Worm (Caenorhabditis elegans): ENCODE data around the gene fbxb-31.

The fbxb-31 gene

DNA sequence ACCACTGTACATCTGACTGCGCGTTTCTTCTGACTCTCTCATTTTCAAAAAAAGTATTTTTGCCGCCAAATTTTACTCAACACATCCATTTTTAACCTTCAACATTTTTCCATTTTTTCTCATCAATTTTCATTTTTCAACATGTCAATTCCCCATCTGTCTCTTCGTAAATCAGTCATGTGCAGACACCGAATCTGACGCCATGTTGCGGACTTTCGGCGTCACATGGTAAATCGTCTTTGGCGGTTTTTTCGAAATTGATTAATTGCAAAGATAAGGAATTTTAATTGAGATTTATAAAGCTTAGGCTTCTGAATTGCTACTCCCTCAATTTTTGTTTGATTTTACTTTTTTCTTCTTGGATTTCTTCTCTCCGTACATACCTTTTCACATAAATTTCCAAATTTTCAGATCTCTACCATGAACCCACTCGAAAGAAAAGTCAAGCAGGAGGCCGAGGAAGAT lies 43.7 kb upstream of the fbxb-31 start, which contains the start of gene F19B10.1 (continued):
- no peak for TF ChIP-seq ztf-11 (tag; optimal IDR thresholded peaks at IDR 0.05)
- no peak for TF ChIP-seq jun-1 (tag; optimal IDR thresholded peaks at IDR 0.05)
- TF ChIP-seq fkh-10 (GFP tag; optimal IDR thresholded peaks at IDR 0.05): no peak
- TF ChIP-seq elt-2 (tag; optimal IDR thresholded peaks at IDR 0.05): peak; percentile 70
- TF ChIP-seq ztf-4 (tag; optimal IDR thresholded peaks at IDR 0.05): no peak

- TF ChIP-seq eor-1 (tag; optimal IDR thresholded peaks at IDR 0.05) (no peak), ZK546.5 (tag; optimal IDR thresholded peaks at IDR 0.05) (no peak)
Measured at ce11 chrII:3681365-3682083, 42.4 kb upstream of the fbxb-31 start, which contains the start of gene F19B10.10. F19B10.10 (minus strand) TSS chrII:3681415.

DNA sequence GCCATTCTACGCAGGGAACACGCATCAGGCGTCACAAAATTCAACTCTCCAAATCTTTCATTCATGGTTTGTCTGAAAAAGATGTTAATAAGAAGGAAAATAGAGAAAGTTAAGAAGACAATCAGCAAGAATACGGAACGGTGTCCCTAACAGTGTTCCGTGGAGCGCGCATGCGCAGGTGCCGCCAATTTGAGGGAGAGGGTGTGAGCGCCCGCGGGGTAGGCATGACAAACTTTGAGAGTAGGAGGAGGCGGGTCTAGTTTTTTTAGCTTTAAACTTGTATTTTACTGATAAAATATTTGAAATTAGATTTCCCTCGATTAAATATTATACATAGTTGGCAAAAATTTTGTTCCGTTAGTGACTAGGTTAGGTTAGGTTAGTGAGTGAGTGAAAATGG lies 41.2 kb upstream of the fbxb-31 start:
- TF ChIP-seq skn-1 (tag; optimal IDR thresholded peaks at IDR 0.05) (no peak), pqm-1 (tag; optimal IDR thresholded peaks at IDR 0.05) (no peak), fkh-2 (tag; optimal IDR thresholded peaks at IDR 0.05) (no peak), nhr-67 (tag; optimal IDR thresholded peaks at IDR 0.05) (no peak), nhr-28 (tag; optimal IDR thresholded peaks at IDR 0.05) (no peak), unc-39 (tag; optimal IDR thresholded peaks at IDR 0.05) (no peak), R02D3.7 (tag; optimal IDR thresholded peaks at IDR 0.05) (no peak), pha-4 (tag; optimal IDR thresholded peaks at IDR 0.05) (no peak), ceh-82 (tag; optimal IDR thresholded peaks at IDR 0.05) (no peak)

- no peak for TF ChIP-seq tbx-2 (tag; optimal IDR thresholded peaks at IDR 0.05)
- TF ChIP-seq hmg-11 (tag; optimal IDR thresholded peaks at IDR 0.05): no peak
- no peak for TF ChIP-seq jun-1 (tag; optimal IDR thresholded peaks at IDR 0.05)
Measured at ce11 chrII:3678978-3679377, 39.8 kb upstream of the fbxb-31 start.

- no peak for TF ChIP-seq nhr-43 (tag; optimal IDR thresholded peaks at IDR 0.05; ENCODE audit: poor library complexity, severe bottlenecking)
- TF ChIP-seq pha-4 (tag; optimal IDR thresholded peaks at IDR 0.05): no peak
- TF ChIP-seq ceh-9 (tag; optimal IDR thresholded peaks at IDR 0.05): no peak
- no peak for TF ChIP-seq snpc-4 (tag; optimal IDR thresholded peaks at IDR 0.05)
- TF ChIP-seq daf-12 (tag; optimal IDR thresholded peaks at IDR 0.05): no peak
- no peak for TF ChIP-seq lin-15B (tag; optimal IDR thresholded peaks at IDR 0.05)
- TF ChIP-seq tbx-2 (tag; optimal IDR thresholded peaks at IDR 0.05): no peak
- TF ChIP-seq elt-2 (tag; optimal IDR thresholded peaks at IDR 0.05): no peak
- no peak for TF ChIP-seq ama-1 (optimal IDR thresholded peaks at IDR 0.05)
- no peak for TF ChIP-seq sea-2 (GFP tag; optimal IDR thresholded peaks at IDR 0.05)
- no peak for TF ChIP-seq mml-1 (tag; optimal IDR thresholded peaks at IDR 0.05)
- TF ChIP-seq lsy-12 (tag; optimal IDR thresholded peaks at IDR 0.05): no peak
Measured at ce11 chrII:3675176-3675575, 36.0 kb upstream of the fbxb-31 start, which contains the start of gene F19B10.2. F19B10.2 (plus strand) TSS chrII:3675476.

DNA sequence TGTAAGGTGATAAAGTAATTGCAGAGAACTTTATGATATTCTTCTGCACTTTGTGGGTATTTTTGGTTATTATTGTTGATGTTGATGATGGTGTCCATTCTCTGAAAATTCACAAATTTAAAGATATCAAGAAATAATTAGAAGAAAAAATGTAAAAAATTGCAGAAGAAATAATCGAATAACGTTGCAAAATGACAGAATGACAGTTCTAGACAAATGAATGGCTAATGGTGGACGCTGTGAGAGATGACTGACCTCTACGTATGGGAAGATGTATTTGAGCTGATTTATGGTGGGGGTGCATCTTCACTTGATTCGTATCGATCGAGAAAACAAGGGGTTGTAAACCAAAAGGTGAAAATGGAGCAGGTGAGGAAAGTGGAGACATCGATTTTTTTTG lies 34.4 kb upstream of the fbxb-31 start, which contains the start of gene sea-1:
Gene sea-1 (minus strand): TSS at position 101 of the 400 bp plus-strand sequence.
- TF ChIP-seq ztf-11 (tag; optimal IDR thresholded peaks at IDR 0.05): no peak
- TF ChIP-seq nhr-77 (tag; optimal IDR thresholded peaks at IDR 0.05): no peak
- TF ChIP-seq fos-1 (tag; optimal IDR thresholded peaks at IDR 0.05): no peak
- no peak for TF ChIP-seq nhr-43 (tag; optimal IDR thresholded peaks at IDR 0.05; ENCODE audit: poor library complexity, severe bottlenecking)
- TF ChIP-seq fkh-10 (GFP tag; optimal IDR thresholded peaks at IDR 0.05): no peak
- no peak for TF ChIP-seq lsy-12 (tag; optimal IDR thresholded peaks at IDR 0.05)
- no peak for TF ChIP-seq ceh-16 (tag; optimal IDR thresholded peaks at IDR 0.05)
- TF ChIP-seq hmg-11 (tag; optimal IDR thresholded peaks at IDR 0.05): no peak
- no peak for TF ChIP-seq nhr-12 (tag; optimal IDR thresholded peaks at IDR 0.05)
- no peak for TF ChIP-seq zag-1 (tag; optimal IDR thresholded peaks at IDR 0.05)

Measured in whole organism, L3 larva.